Worm (Caenorhabditis elegans) whole organism, young adult: ENCODE data around the gene clec-199.

Experiments
- dpl-1 ChIP-seq: fragments of 150-350 bp; optimal IDR thresholded peaks from 2 replicates; lab custom pipeline; 2014; ENCODE audit warnings: missing biosample characterization, missing genetic modification reagents, missing genetic modification characterization
- hlh-26 ChIP-seq: fragments of 200-800 bp; sonication (Bioruptor generic); conservative IDR thresholded peaks from 2 replicates; pipeline ENCODE4 v1.3.6; 2022; ENCODE audit warnings: missing genetic modification reagents, missing genetic modification characterization, missing compliant biosample characterization
- snpc-4 ChIP-seq, 5 experiments: fragments of 150-350 bp in 1 of 5; sonication (generic microtip) in 4 of 5; optimal IDR thresholded peaks; 2 replicates each; lab custom pipeline; 2014 to 2018; ENCODE audit warnings: missing genetic modification characterization in 5 of 5, missing biosample characterization in 3 of 5, antibody characterized with exemption in 2 of 5, mild to moderate bottlenecking in 2 of 5, missing compliant biosample characterization in 2 of 5, missing genotype in 2 of 5, moderate library complexity in 2 of 5, missing genetic modification reagents in 1 of 5
- zim-3 ChIP-seq: sonication (generic microtip); optimal IDR thresholded peaks from 2 replicates; lab custom pipeline; 2017; ENCODE audit warnings: mild to moderate bottlenecking, missing genetic modification characterization, moderate library complexity, missing compliant biosample characterization

ce11 chrIV:17316398-17316797, 35.3 kb upstream of the clec-199 start, which contains the start of gene C49C3.20:
- TF ChIP-seq snpc-4 (GFP tag; optimal IDR thresholded peaks at IDR 0.05; lab: Kevin White, UChicago), result no peak
- TF ChIP-seq snpc-4 (tag; optimal IDR thresholded peaks at IDR 0.05; lab: Kevin White, UChicago), result no peak
- no peak for TF ChIP-seq hlh-26 (GFP tag; lab: Robert Waterston, UW)
- no peak for TF ChIP-seq dpl-1
- no peak for TF ChIP-seq zim-3
